Fruit fly (Drosophila melanogaster) whole organism, adult: ENCODE data around the gene CG43116.

Experiments
- CG14711 ChIP-seq: fragments of 200-800 bp; sonication (Bioruptor generic); optimal IDR thresholded peaks from 2 replicates; lab custom pipeline; 2018; ENCODE audit warnings: missing biosample characterization, mild to moderate bottlenecking, missing genetic modification characterization, moderate library complexity
- CG33017 ChIP-seq: fragments of 200-800 bp; sonication (Bioruptor generic); optimal IDR thresholded peaks from 2 replicates; lab custom pipeline; 2018; ENCODE audit warnings: missing biosample characterization, mild to moderate bottlenecking, missing genetic modification characterization, moderate library complexity
- CG5204 ChIP-seq: fragments of 200-800 bp; sonication (Bioruptor generic); optimal IDR thresholded peaks from 2 replicates; lab custom pipeline; 2016; ENCODE audit warnings: missing biosample characterization, missing genetic modification characterization
- Crg-1 ChIP-seq: fragments of 200-800 bp; sonication (Bioruptor generic); optimal IDR thresholded peaks from 2 replicates; lab custom pipeline; 2016; ENCODE audit warnings: missing biosample characterization, missing genetic modification characterization
- Mnt ChIP-seq: fragments of 200-800 bp; sonication (Bioruptor generic); optimal IDR thresholded peaks from 2 replicates; lab custom pipeline; 2016; ENCODE audit warnings: missing biosample characterization, mild to moderate bottlenecking, missing genetic modification characterization
- kay ChIP-seq: fragments of 200-800 bp; sonication (Bioruptor generic); peaks from one replicate; lab custom pipeline; 2016; ENCODE audit warnings: missing biosample characterization, missing genetic modification characterization, borderline replicate concordance
- ovo ChIP-seq: fragments of 200-800 bp; sonication (Bioruptor generic); optimal IDR thresholded peaks from 2 replicates; lab custom pipeline; 2016; ENCODE audit warnings: missing biosample characterization, missing genetic modification characterization
- pad ChIP-seq: fragments of 200-800 bp; sonication (Bioruptor generic); optimal IDR thresholded peaks from 3 replicates; lab custom pipeline; 2017; ENCODE audit warnings: missing biosample characterization, missing genetic modification characterization, mild to moderate bottlenecking, moderate library complexity, missing genetic modification reagents
- tj ChIP-seq: fragments of 200-800 bp; sonication (Bioruptor generic); optimal IDR thresholded peaks from 3 replicates; lab custom pipeline; 2017; ENCODE audit warnings: missing biosample characterization, mild to moderate bottlenecking, missing genetic modification characterization, moderate library complexity

dm6 chr3R:26023252-26023651 lies 26.5 kb upstream of the CG43116 start:
- TF ChIP-seq tj (GFP tag; lab: Kevin White, UChicago) (no peak), CG5204 (GFP tag; lab: Kevin White, UChicago) (no peak), kay (GFP tag; lab: Kevin White, UChicago) (no peak), Crg-1 (GFP tag; lab: Kevin White, UChicago) (no peak), CG14711 (tag; lab: Kevin White, UChicago) (no peak), CG33017 (tag; lab: Kevin White, UChicago) (no peak), Mnt (GFP tag; lab: Kevin White, UChicago) (no peak), ovo (GFP tag; lab: Kevin White, UChicago) (no peak), pad (GFP tag; lab: Kevin White, UChicago) (no peak)
